Worm (Caenorhabditis elegans) whole organism, L3 larva: ENCODE measurements around the gene enpp-1.

Experiments
- R02D3.7 ChIP-seq: fragments of 150-350 bp; optimal IDR thresholded peaks from 2 replicates; lab custom pipeline; 2014; ENCODE audit warnings: missing biosample characterization, missing genetic modification characterization
- aly-2 ChIP-seq: fragments of 150-350 bp; optimal IDR thresholded peaks from 2 replicates; lab custom pipeline; 2014; ENCODE audit warnings: missing biosample characterization, missing genetic modification characterization
- ama-1 ChIP-seq: fragments of 150-350 bp; optimal IDR thresholded peaks from 2 replicates; lab custom pipeline; 2018
- ceh-16 ChIP-seq: sonication (generic microtip); optimal IDR thresholded peaks from 2 replicates; lab custom pipeline; 2017; ENCODE audit warnings: missing biosample characterization, missing genetic modification characterization
- ceh-28 ChIP-seq: fragments of 150-350 bp; optimal IDR thresholded peaks from 2 replicates; lab custom pipeline; 2014; ENCODE audit warnings: missing biosample characterization, missing genetic modification reagents, missing genetic modification characterization
- ceh-82 ChIP-seq: fragments of 150-350 bp; optimal IDR thresholded peaks from 2 replicates; lab custom pipeline; 2014; ENCODE audit warnings: missing biosample characterization, missing genetic modification characterization
- ceh-9 ChIP-seq: sonication (generic microtip); optimal IDR thresholded peaks from 2 replicates; lab custom pipeline; 2018; ENCODE audit warnings: missing biosample characterization, missing genetic modification characterization
- egl-5 ChIP-seq: fragments of 150-350 bp; optimal IDR thresholded peaks from 2 replicates; lab custom pipeline; 2017; ENCODE audit warnings: missing biosample characterization, missing genetic modification reagents, missing genetic modification characterization, inconsistent platforms
- elt-2 ChIP-seq: sonication (generic microtip); optimal IDR thresholded peaks from 2 replicates; lab custom pipeline; 2016; ENCODE audit warnings: missing genetic modification reagents, mild to moderate bottlenecking, missing genetic modification characterization, missing compliant biosample characterization
- eor-1 ChIP-seq, 2 experiments: fragments of 150-350 bp; optimal IDR thresholded peaks; 2 replicates each; lab custom pipeline; 2014 to 2018; ENCODE audit warnings: missing biosample characterization in 2 of 2, missing genetic modification characterization in 2 of 2
- fkh-10 ChIP-seq: sonication (generic microtip); optimal IDR thresholded peaks from 2 replicates; lab custom pipeline; 2017; ENCODE audit warnings: missing biosample characterization, missing genetic modification reagents, missing genetic modification characterization
- fkh-2 ChIP-seq: fragments of 150-350 bp; optimal IDR thresholded peaks from 2 replicates; lab custom pipeline; 2014; ENCODE audit warnings: missing biosample characterization, missing genetic modification reagents, missing genetic modification characterization
- hmg-11 ChIP-seq: sonication (generic microtip); optimal IDR thresholded peaks from 2 replicates; lab custom pipeline; 2016; ENCODE audit warnings: missing genetic modification characterization, missing compliant biosample characterization
- jun-1 ChIP-seq: fragments of 150-350 bp; optimal IDR thresholded peaks from 2 replicates; lab custom pipeline; 2014; ENCODE audit warnings: missing biosample characterization, missing genetic modification reagents, missing genetic modification characterization
- lin-15B ChIP-seq: fragments of 150-350 bp; optimal IDR thresholded peaks from 2 replicates; lab custom pipeline; 2014; ENCODE audit warnings: missing biosample characterization, missing genetic modification characterization
- mdl-1 ChIP-seq: fragments of 150-350 bp; optimal IDR thresholded peaks from 2 replicates; lab custom pipeline; 2014; ENCODE audit warnings: missing biosample characterization, missing genetic modification characterization
- nhr-12 ChIP-seq: fragments of 150-350 bp; optimal IDR thresholded peaks from 2 replicates; lab custom pipeline; 2014; ENCODE audit warnings: missing biosample characterization, missing genetic modification characterization
- nhr-23 ChIP-seq: fragments of 150-350 bp; optimal IDR thresholded peaks from 2 replicates; lab custom pipeline; 2014; ENCODE audit warnings: missing biosample characterization, missing genetic modification reagents, missing genetic modification characterization
- nhr-237 ChIP-seq: fragments of 150-350 bp; optimal IDR thresholded peaks from 2 replicates; lab custom pipeline; 2014; ENCODE audit warnings: missing biosample characterization, missing genetic modification characterization
- nhr-67 ChIP-seq: fragments of 150-350 bp; optimal IDR thresholded peaks from 2 replicates; lab custom pipeline; 2014; ENCODE audit warnings: missing biosample characterization, missing genetic modification characterization
- nhr-76 ChIP-seq: fragments of 150-350 bp; sonication (generic microtip); optimal IDR thresholded peaks from 5 replicates; lab custom pipeline; 2014; ENCODE audit warnings: missing biosample characterization, missing genetic modification characterization
- nhr-77 ChIP-seq: fragments of 150-350 bp; optimal IDR thresholded peaks from 2 replicates; lab custom pipeline; 2014; ENCODE audit warnings: missing biosample characterization, missing genetic modification characterization
- sea-2 ChIP-seq: fragments of 150-350 bp; sonication (generic microtip); optimal IDR thresholded peaks from 4 replicates; lab custom pipeline; 2014; ENCODE audit warnings: missing biosample characterization, missing genetic modification reagents, missing genetic modification characterization
- tbx-2 ChIP-seq: sonication (generic microtip); optimal IDR thresholded peaks from 2 replicates; lab custom pipeline; 2016; ENCODE audit warnings: mild to moderate bottlenecking, missing genetic modification characterization, missing compliant biosample characterization
- unc-62 ChIP-seq: fragments of 150-350 bp; sonication (generic microtip); optimal IDR thresholded peaks from 4 replicates; lab custom pipeline; 2014; ENCODE audit warnings: missing biosample characterization, missing genetic modification reagents, missing genetic modification characterization
- zag-1 ChIP-seq: fragments of 150-350 bp; optimal IDR thresholded peaks from 2 replicates; lab custom pipeline; 2014; ENCODE audit warnings: missing biosample characterization, missing genetic modification characterization
- ztf-4 ChIP-seq: fragments of 150-350 bp; optimal IDR thresholded peaks from 2 replicates; lab custom pipeline; 2014; ENCODE audit warnings: missing biosample characterization, missing genetic modification characterization

The enpp-1 gene

DNA sequence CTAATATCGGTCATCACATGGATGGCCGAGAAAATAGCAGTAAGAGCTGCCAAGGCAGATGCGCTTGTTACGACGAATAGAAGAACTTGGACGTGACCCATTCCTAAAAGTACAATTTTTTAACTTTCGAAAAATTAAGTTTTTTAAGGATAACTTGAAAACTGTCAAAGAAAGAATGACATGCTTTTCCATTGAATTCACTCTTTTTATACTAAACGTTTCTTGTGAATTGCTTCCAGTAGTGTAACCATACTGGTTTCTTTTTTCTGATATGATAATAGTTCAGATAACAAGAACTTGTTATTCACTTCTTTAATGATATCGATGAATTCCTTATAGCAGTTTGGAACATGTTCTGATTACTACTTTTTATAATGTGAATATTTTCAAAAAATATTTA is 36.4 kb downstream of the enpp-1 start, which contains the start of gene col-37:
Gene col-37, minus strand, starts transcription at position 101 of the 400 bp plus-strand sequence.
- TF ChIP-seq R02D3.7 (tag; lab: Kevin White, UChicago): no peak
- TF ChIP-seq ceh-9 (tag; lab: Kevin White, UChicago): no peak
- no peak for TF ChIP-seq egl-5 (tag; lab: Kevin White, UChicago)
- TF ChIP-seq nhr-67 (tag; lab: Kevin White, UChicago): no peak
- no peak for TF ChIP-seq fkh-10 (GFP tag; lab: Kevin White, UChicago)
- TF ChIP-seq nhr-76 (tag; lab: Kevin White, UChicago): no peak
- no peak for TF ChIP-seq mdl-1
- TF ChIP-seq zag-1: no peak
- no peak for TF ChIP-seq ceh-16 (tag; lab: Kevin White, UChicago)
- no peak for TF ChIP-seq ztf-4 (tag; lab: Kevin White, UChicago)
- TF ChIP-seq nhr-23 (tag; lab: Kevin White, UChicago): no peak
- no peak for TF ChIP-seq jun-1 (tag; lab: Kevin White, UChicago)
- TF ChIP-seq nhr-12 (tag; lab: Kevin White, UChicago): no peak
- no peak for TF ChIP-seq ceh-82

DNA sequence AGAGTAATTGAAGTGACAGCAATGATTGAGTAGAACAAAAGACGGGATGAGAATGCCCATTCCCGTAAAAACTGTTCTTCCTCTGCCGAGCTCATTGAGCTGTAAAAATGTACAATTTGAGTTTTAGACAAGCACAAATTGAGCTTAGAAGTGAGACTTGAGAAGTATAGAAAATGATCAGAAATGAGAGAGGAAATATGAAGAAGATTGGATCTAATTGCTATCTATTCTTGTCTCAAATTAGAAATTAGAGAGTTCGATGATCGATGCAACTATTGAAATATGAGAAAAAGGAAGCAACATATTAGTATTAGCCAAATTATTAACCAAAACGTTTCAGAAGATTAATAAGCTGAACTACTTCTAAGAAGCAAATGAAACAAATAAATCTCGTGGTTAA is 38.9 kb downstream of the enpp-1 start, which contains the start of gene ZK863.1:
Gene ZK863.1, minus strand, starts transcription at position 101 of the 400 bp plus-strand sequence.
- TF ChIP-seq eor-1 (tag; optimal IDR thresholded peaks at IDR 0.05; lab: Kevin White, UChicago) (no peak), ceh-82 (no peak), R02D3.7 (tag; lab: Kevin White, UChicago) (no peak), nhr-237 (tag; lab: Kevin White, UChicago) (no peak), tbx-2 (tag; lab: Kevin White, UChicago) (no peak), aly-2 (tag; lab: Kevin White, UChicago) (no peak), fkh-2 (no peak), nhr-77 (tag; lab: Kevin White, UChicago) (no peak), nhr-67 (tag; lab: Kevin White, UChicago) (no peak)

DNA sequence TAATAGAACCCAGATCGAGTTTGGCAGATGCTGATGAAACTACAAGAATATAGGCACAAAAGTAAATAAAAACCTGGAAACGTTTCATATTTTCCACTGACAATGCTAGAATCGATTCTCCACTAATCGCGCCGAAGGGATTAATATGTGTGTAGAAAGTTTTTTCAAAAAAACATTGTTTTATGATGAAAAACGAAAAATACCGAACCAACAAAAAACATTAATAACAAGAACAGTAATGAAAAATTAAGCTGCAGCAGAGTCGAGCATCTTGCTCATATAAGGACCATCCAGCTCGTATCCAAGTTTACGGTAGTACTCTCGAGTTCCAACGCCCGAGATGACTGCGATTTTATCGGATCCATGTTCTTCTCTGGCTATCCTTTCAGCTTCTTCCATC is 48.1 kb downstream of the enpp-1 start, which contains the start of gene clec-224:
Gene clec-224, minus strand, starts transcription at position 101 of the 400 bp plus-strand sequence.
- no peak for TF ChIP-seq unc-62
- TF ChIP-seq nhr-237 (tag; lab: Kevin White, UChicago): no peak
- TF ChIP-seq ztf-4 (tag; lab: Kevin White, UChicago): no peak

DNA sequence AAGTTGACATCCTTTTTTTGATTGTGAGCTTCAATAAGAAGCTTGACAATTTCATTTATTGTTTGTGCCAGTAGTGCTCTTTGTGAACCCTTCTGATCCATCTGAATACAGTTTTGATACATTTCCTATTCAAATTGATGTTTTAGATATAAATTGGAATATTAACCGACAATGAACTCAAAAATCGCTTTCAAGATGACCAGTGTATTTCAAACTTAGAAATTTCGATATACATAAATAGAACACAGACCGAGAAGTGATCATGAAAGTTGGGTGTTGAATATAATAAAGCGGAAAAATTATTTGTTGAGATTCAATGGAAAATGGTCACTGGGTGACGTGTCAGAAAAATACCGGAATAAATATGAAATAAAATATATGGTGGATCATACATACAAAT is 50.1 kb downstream of the enpp-1 start, which contains the start of gene elpc-3:
Gene elpc-3, minus strand, starts transcription at position 101 of the 400 bp plus-strand sequence.
- TF ChIP-seq mdl-1 (no peak), ceh-28 (no peak), ama-1 (lab: Kevin White, UChicago) (no peak), elt-2 (tag; lab: Kevin White, UChicago) (no peak), unc-62 (no peak), hmg-11 (tag; lab: Kevin White, UChicago) (no peak), aly-2 (tag; lab: Kevin White, UChicago) (no peak)
- TF ChIP-seq, all 47 proteins: peak for 0

DNA sequence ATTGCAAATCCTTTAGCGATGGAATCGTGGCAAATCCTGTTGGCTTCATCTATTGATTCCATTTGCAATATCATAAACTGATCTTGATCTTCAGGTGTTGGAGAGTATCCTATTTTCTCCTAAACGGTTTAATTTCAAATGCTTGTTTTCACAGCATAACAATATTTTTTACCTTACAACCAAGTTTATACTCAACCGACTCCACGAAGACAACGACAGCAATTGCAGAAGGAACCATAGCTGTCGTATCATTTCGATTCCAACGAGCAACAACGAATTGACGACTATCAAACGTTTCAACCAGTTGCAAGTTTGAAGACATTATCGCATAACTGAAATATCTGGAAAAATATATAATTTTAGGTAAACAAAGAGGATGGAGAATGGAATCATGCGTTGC is 52.6 kb downstream of the enpp-1 start, which contains the start of gene usip-1:
Gene usip-1, minus strand, starts transcription at position 341 of the 400 bp plus-strand sequence.
- TF ChIP-seq ceh-16 (tag; lab: Kevin White, UChicago): no peak
- no peak for TF ChIP-seq fkh-2

DNA sequence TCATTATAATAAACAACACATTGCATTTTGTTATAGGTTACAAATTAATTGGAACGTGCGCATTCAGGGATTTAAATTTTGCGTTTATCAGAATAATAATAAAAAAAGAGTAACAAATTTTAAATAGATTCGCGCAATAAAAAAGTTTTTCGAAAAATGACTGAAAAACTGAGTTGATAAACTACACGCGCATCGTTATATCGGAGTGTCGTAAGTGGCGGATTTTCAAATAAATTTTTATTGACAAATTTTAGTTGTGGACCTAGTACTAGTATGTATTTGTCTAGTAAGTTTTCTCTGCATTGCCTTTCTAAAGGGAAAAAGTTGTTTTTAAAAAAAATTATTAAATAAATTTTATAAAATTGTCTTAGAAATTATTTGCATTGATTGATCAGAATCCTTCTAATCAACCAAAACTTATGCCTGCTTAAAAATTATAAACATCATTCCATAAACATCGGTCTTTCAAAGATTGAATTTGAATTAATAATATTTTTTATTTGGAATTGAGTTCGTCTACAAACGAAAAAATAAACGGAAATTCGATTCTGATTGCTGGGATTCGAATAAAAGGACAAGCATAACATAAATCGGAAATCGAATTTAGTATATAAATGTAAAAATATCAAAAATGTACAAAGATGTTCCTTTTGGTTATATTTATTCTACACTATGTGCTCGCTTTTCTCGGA is 53.2 kb downstream of the enpp-1 start, which contains the start of gene srd-4:
Gene srd-4, plus strand, starts transcription at position 642 of the 692 bp plus-strand sequence.
- peak; percentile 4 for TF ChIP-seq lin-15B (tag; lab: Kevin White, UChicago)
- no peak for TF ChIP-seq sea-2 (GFP tag; lab: Kevin White, UChicago)
- peak; percentile 0 for TF ChIP-seq nhr-23 (tag; lab: Kevin White, UChicago)
